Worm (Caenorhabditis elegans): ENCODE results near the gene acl-12.

acl-12 gene

DNA sequence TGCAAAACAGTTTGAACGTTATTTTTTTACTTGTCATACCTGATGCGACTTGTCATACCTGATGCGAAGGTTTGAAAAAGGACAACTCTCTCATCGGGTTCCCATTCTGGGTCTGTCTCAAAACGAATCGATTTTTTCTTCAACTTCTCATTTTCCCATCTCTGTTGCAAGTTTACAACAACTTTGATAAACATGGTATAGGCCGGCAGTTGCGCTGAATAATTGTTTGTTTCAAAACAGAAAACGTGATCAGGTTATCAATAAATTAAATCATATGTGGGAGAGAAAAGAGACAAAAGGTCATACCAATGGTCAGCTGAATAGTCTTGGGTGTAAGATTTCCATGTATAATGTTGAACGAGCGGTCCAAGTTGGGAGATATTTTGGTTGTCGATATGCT, 5.5 kb downstream of the acl-12 start:
- no peak for TF ChIP-seq ztf-23 (GFP tag; IDR thresholded peaks at IDR 0.05)
- no peak for TF ChIP-seq ref-1 (GFP tag; conservative IDR thresholded peaks at IDR 0.05)
- no peak for TF ChIP-seq ztf-29 (GFP tag; IDR thresholded peaks at IDR 0.05)
- no peak for TF ChIP-seq cog-1 (tag; optimal IDR thresholded peaks at IDR 0.05)
- no peak for TF ChIP-seq tab-1 (GFP tag; IDR thresholded peaks at IDR 0.05)
- TF ChIP-seq med-1 (GFP tag; optimal IDR thresholded peaks at IDR 0.05; ENCODE audit: insufficient read depth): no peak
- TF ChIP-seq flt-1 (GFP tag; IDR thresholded peaks at IDR 0.05): no peak
- no peak for TF ChIP-seq klf-2 (GFP tag; conservative IDR thresholded peaks at IDR 0.05)
- no peak for TF ChIP-seq T22C8.4 (GFP tag; IDR thresholded peaks at IDR 0.05)

DNA sequence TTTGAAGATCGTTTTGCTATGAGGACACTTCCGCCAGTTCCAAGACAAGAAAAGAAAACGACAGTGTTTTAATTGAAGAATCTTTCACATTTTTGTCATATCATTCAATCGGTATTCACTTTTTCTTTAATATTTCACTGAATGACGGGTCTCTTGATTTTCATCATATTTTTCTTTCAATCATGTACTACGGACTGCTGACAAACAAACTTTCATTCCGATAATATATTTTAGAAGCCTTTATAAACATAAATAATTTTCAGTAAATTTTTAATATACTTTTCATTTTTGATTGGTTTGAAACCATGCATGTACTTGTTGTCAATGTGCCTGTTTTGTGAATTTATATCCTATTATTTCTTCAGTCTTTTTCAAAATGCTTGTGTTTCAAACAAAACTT, 9.1 kb downstream of the acl-12 start, which contains the start of gene clc-5:
Gene clc-5 (plus strand): TSS at position 301 of the 400 bp plus-strand sequence.
- TF ChIP-seq cog-1 (tag; optimal IDR thresholded peaks at IDR 0.05) (no peak), ref-1 (GFP tag; conservative IDR thresholded peaks at IDR 0.05) (no peak), klf-2 (GFP tag; conservative IDR thresholded peaks at IDR 0.05) (no peak), flt-1 (GFP tag; IDR thresholded peaks at IDR 0.05) (no peak), T22C8.4 (GFP tag; IDR thresholded peaks at IDR 0.05) (no peak), tab-1 (GFP tag; IDR thresholded peaks at IDR 0.05) (no peak), ztf-29 (GFP tag; IDR thresholded peaks at IDR 0.05) (no peak), med-1 (GFP tag; optimal IDR thresholded peaks at IDR 0.05; ENCODE audit: insufficient read depth) (no peak), ztf-23 (GFP tag; IDR thresholded peaks at IDR 0.05) (no peak)

DNA sequence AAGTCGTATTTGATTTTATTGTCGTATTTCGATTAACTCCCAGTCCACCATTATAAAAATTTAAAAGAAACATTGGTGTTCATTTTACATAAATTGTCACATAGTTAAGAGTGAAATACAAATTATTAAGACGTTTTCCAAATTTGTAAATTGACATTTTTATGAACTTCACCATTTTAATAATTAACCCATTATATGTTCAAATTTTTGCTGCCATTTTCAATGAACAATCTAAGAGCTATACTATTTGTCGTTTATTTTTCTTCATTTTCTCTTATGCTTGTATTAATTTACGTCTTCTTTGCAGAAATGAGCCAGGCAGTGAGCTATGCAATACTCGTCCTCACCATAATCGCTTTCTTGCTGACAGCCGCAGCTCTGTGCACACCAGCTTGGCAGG, 11.2 kb downstream of the acl-12 start, which contains the start of gene clc-2:
Gene clc-2 (plus strand): TSS at position 301 of the 400 bp plus-strand sequence.
- no peak for TF ChIP-seq ztf-29 (GFP tag; IDR thresholded peaks at IDR 0.05)

DNA sequence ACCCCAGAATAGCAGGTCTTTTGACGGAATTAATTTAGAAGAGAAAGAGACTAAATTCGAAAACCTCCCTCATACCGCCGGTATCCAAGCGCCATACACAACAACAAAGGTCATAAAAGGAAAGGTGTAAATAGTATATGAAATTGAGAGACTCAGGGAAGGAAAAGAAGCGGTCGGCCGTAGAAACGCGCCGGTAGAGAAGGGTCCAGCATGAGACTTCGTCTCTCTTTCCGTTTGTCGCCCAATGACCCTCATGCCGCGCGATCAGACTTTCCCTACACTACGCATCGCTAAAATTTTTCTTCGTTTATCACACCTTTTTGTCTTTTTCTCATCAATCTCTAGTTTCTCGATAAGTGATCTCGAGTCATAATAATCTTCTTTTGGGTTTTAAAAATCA, 11.9 kb downstream of the acl-12 start:
- no peak for TF ChIP-seq tab-1 (GFP tag; IDR thresholded peaks at IDR 0.05)

DNA sequence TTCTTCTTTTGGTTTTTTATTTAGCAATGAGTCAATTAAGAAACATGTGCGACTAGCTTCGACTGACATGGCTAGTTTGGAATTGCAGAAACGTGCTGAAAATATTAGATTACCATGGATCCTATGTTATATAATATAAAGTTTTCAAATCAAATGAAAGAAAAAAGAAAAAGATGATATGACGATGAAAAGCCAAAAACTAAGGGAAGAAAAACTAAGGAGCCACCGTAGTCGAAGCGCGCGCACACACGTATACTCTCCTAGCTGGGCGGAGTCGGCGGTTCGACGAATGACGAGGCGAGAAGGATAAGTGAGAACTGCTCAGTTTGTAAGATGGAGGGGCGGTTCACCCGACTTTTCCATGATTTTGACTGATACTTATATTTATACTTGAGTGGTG, 17.6 kb downstream of the acl-12 start, which contains the start of gene mnm-2:
Gene mnm-2 (minus strand): TSS at position 101 of the 400 bp plus-strand sequence.
- TF ChIP-seq flt-1 (GFP tag; IDR thresholded peaks at IDR 0.05) (no peak), klf-2 (GFP tag; conservative IDR thresholded peaks at IDR 0.05) (no peak), ztf-23 (GFP tag; IDR thresholded peaks at IDR 0.05) (no peak), med-1 (GFP tag; optimal IDR thresholded peaks at IDR 0.05; ENCODE audit: insufficient read depth) (no peak), ref-1 (GFP tag; conservative IDR thresholded peaks at IDR 0.05) (no peak)

DNA sequence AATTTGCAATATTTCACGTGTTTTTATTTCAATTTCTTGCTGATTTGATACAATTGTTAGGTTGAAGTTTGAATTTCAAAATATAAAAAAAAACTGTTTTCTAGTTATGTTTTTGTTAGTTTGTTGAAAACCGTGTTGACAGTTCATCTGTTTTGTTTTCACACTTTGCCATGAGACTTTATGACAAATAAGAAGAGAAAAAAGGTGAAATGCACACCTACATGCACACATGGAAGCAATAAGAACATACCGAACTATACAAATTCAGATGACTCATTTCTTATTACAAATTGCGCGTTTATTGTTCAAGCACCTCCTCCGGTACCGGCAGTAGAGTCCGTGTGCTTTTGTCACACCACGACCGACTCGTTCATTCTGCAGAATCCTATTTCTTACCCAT, 21.8 kb downstream of the acl-12 start, which contains the start of gene C10A4.9:
Gene C10A4.9 (plus strand): TSS at position 301 of the 400 bp plus-strand sequence.
- no peak for TF ChIP-seq med-1 (GFP tag; optimal IDR thresholded peaks at IDR 0.05; ENCODE audit: insufficient read depth)
- TF ChIP-seq ztf-29 (GFP tag; IDR thresholded peaks at IDR 0.05): no peak
- no peak for TF ChIP-seq tab-1 (GFP tag; IDR thresholded peaks at IDR 0.05)
- TF ChIP-seq klf-2 (GFP tag; conservative IDR thresholded peaks at IDR 0.05): no peak
- TF ChIP-seq T22C8.4 (GFP tag; IDR thresholded peaks at IDR 0.05): no peak
- no peak for TF ChIP-seq ref-1 (GFP tag; conservative IDR thresholded peaks at IDR 0.05)
- no peak for TF ChIP-seq ztf-23 (GFP tag; IDR thresholded peaks at IDR 0.05)
- no peak for TF ChIP-seq flt-1 (GFP tag; IDR thresholded peaks at IDR 0.05)
- TF ChIP-seq cog-1 (tag; optimal IDR thresholded peaks at IDR 0.05): no peak

- TF ChIP-seq ztf-29 (GFP tag; IDR thresholded peaks at IDR 0.05): no peak
- TF ChIP-seq tab-1 (GFP tag; IDR thresholded peaks at IDR 0.05): no peak
- TF ChIP-seq flt-1 (GFP tag; IDR thresholded peaks at IDR 0.05): no peak
- no peak for TF ChIP-seq T22C8.4 (GFP tag; IDR thresholded peaks at IDR 0.05)
- no peak for TF ChIP-seq ref-1 (GFP tag; conservative IDR thresholded peaks at IDR 0.05)
- no peak for TF ChIP-seq ztf-23 (GFP tag; IDR thresholded peaks at IDR 0.05)
- TF ChIP-seq klf-2 (GFP tag; conservative IDR thresholded peaks at IDR 0.05): no peak
- no peak for TF ChIP-seq cog-1 (tag; optimal IDR thresholded peaks at IDR 0.05)
- no peak for TF ChIP-seq med-1 (GFP tag; optimal IDR thresholded peaks at IDR 0.05; ENCODE audit: insufficient read depth)
These were observed 26.3 kb downstream of the acl-12 start, which contains the start of gene C10A4.1 for ce11 chrX:7416082-7416481. Gene C10A4.1, plus strand, starts transcription at chrX:7416382.

- no peak for TF ChIP-seq ref-1 (GFP tag; conservative IDR thresholded peaks at IDR 0.05)
- TF ChIP-seq tab-1 (GFP tag; IDR thresholded peaks at IDR 0.05): no peak
- TF ChIP-seq ztf-23 (GFP tag; IDR thresholded peaks at IDR 0.05): no peak
- TF ChIP-seq T22C8.4 (GFP tag; IDR thresholded peaks at IDR 0.05): no peak
These were observed 27.0 kb downstream of the acl-12 start, which contains the start of gene C10A4.7 for ce11 chrX:7415420-7415819. Gene C10A4.7, minus strand, starts transcription at chrX:7415520.

ce11 chrX:7409935-7410334, 32.4 kb downstream of the acl-12 start, which contains the start of gene C10A4.2:
Gene C10A4.2, plus strand, starts transcription at chrX:7410235.
- TF ChIP-seq tab-1 (GFP tag; IDR thresholded peaks at IDR 0.05): no peak
- TF ChIP-seq ztf-29 (GFP tag; IDR thresholded peaks at IDR 0.05): no peak
- TF ChIP-seq med-1 (GFP tag; optimal IDR thresholded peaks at IDR 0.05; ENCODE audit: insufficient read depth): no peak
- no peak for TF ChIP-seq klf-2 (GFP tag; conservative IDR thresholded peaks at IDR 0.05)
- no peak for TF ChIP-seq T22C8.4 (GFP tag; IDR thresholded peaks at IDR 0.05)
- no peak for TF ChIP-seq ref-1 (GFP tag; conservative IDR thresholded peaks at IDR 0.05)
- no peak for TF ChIP-seq flt-1 (GFP tag; IDR thresholded peaks at IDR 0.05)
- no peak for TF ChIP-seq cog-1 (tag; optimal IDR thresholded peaks at IDR 0.05)
- TF ChIP-seq ztf-23 (GFP tag; IDR thresholded peaks at IDR 0.05): no peak

ce11 chrX:7409030-7409429, 33.3 kb downstream of the acl-12 start:
- TF ChIP-seq T22C8.4 (GFP tag; IDR thresholded peaks at IDR 0.05): no peak
- no peak for TF ChIP-seq med-1 (GFP tag; optimal IDR thresholded peaks at IDR 0.05; ENCODE audit: insufficient read depth)
- no peak for TF ChIP-seq ref-1 (GFP tag; conservative IDR thresholded peaks at IDR 0.05)
- TF ChIP-seq cog-1 (tag; optimal IDR thresholded peaks at IDR 0.05): no peak
- TF ChIP-seq flt-1 (GFP tag; IDR thresholded peaks at IDR 0.05): no peak
- TF ChIP-seq ztf-23 (GFP tag; IDR thresholded peaks at IDR 0.05): no peak
- TF ChIP-seq klf-2 (GFP tag; conservative IDR thresholded peaks at IDR 0.05): no peak
- TF ChIP-seq ztf-29 (GFP tag; IDR thresholded peaks at IDR 0.05): no peak
- TF ChIP-seq tab-1 (GFP tag; IDR thresholded peaks at IDR 0.05): no peak

All from whole organism, midembryonic.